Fruit fly (Drosophila melanogaster) whole organism, adult: ENCODE measurements around the gene CG32147.

Experiments
- CG11617 ChIP-seq: fragments of 200-800 bp; sonication (Bioruptor generic); optimal IDR thresholded peaks from 2 replicates; lab custom pipeline; 2017; ENCODE audit warnings: mild to moderate bottlenecking, missing biosample characterization, missing genetic modification reagents, missing genetic modification characterization
- CG12768 ChIP-seq: fragments of 200-800 bp; sonication (Bioruptor generic); optimal IDR thresholded peaks from 2 replicates; lab custom pipeline; 2017; ENCODE audit warnings: missing biosample characterization, missing genetic modification characterization, mild to moderate bottlenecking, moderate library complexity, missing genetic modification reagents
- CG14711 ChIP-seq: fragments of 200-800 bp; sonication (Bioruptor generic); optimal IDR thresholded peaks from 2 replicates; lab custom pipeline; 2018; ENCODE audit warnings: missing biosample characterization, mild to moderate bottlenecking, missing genetic modification characterization, moderate library complexity
- CG1620 ChIP-seq: fragments of 200-800 bp; sonication (Bioruptor generic); optimal IDR thresholded peaks from 2 replicates; lab custom pipeline; 2016; ENCODE audit warnings: missing biosample characterization, missing genetic modification characterization
- CG33017 ChIP-seq: fragments of 200-800 bp; sonication (Bioruptor generic); optimal IDR thresholded peaks from 2 replicates; lab custom pipeline; 2018; ENCODE audit warnings: missing biosample characterization, mild to moderate bottlenecking, missing genetic modification characterization, moderate library complexity
- CG5204 ChIP-seq: fragments of 200-800 bp; sonication (Bioruptor generic); optimal IDR thresholded peaks from 2 replicates; lab custom pipeline; 2016; ENCODE audit warnings: missing biosample characterization, missing genetic modification characterization
- CG7045 ChIP-seq: fragments of 200-800 bp; sonication (Bioruptor generic); optimal IDR thresholded peaks from 2 replicates; lab custom pipeline; 2017; ENCODE audit warnings: missing biosample characterization, mild to moderate bottlenecking, missing genetic modification characterization
- CG7101 ChIP-seq: fragments of 200-800 bp; sonication (Bioruptor generic); optimal IDR thresholded peaks from 2 replicates; lab custom pipeline; 2018; ENCODE audit warnings: missing biosample characterization, mild to moderate bottlenecking, missing genetic modification characterization, moderate library complexity
- Clk ChIP-seq: fragments of 200-800 bp; sonication (Bioruptor generic); optimal IDR thresholded peaks from 2 replicates; lab custom pipeline; 2017; ENCODE audit warnings: missing biosample characterization, missing genetic modification characterization
- Crg-1 ChIP-seq: fragments of 200-800 bp; sonication (Bioruptor generic); optimal IDR thresholded peaks from 2 replicates; lab custom pipeline; 2016; ENCODE audit warnings: missing biosample characterization, missing genetic modification characterization
- Hr96 ChIP-seq: fragments of 200-800 bp; sonication (Bioruptor generic); optimal IDR thresholded peaks from 2 replicates; lab custom pipeline; 2016; ENCODE audit warnings: missing biosample characterization, missing genetic modification characterization
- Mnt ChIP-seq: fragments of 200-800 bp; sonication (Bioruptor generic); optimal IDR thresholded peaks from 2 replicates; lab custom pipeline; 2016; ENCODE audit warnings: missing biosample characterization, mild to moderate bottlenecking, missing genetic modification characterization
- bab1 ChIP-seq: fragments of 200-800 bp; sonication (Bioruptor generic); optimal IDR thresholded peaks from 3 replicates; lab custom pipeline; 2019; ENCODE audit warnings: missing biosample characterization, mild to moderate bottlenecking, missing genetic modification characterization, moderate library complexity
- cic ChIP-seq: fragments of 200-800 bp; sonication (Bioruptor generic); optimal IDR thresholded peaks from 2 replicates; lab custom pipeline; 2017; ENCODE audit warnings: missing biosample characterization, mild to moderate bottlenecking, missing genetic modification characterization, moderate library complexity
- cnc ChIP-seq, 2 experiments: fragments of >200 bp; optimal IDR thresholded peaks; 2 replicates each; lab custom pipeline; 2017
- kay ChIP-seq: fragments of 200-800 bp; sonication (Bioruptor generic); peaks from one replicate; lab custom pipeline; 2016; ENCODE audit warnings: missing biosample characterization, missing genetic modification characterization, borderline replicate concordance
- ovo ChIP-seq: fragments of 200-800 bp; sonication (Bioruptor generic); optimal IDR thresholded peaks from 2 replicates; lab custom pipeline; 2016; ENCODE audit warnings: missing biosample characterization, missing genetic modification characterization
- pad ChIP-seq: fragments of 200-800 bp; sonication (Bioruptor generic); optimal IDR thresholded peaks from 3 replicates; lab custom pipeline; 2017; ENCODE audit warnings: missing biosample characterization, missing genetic modification characterization, mild to moderate bottlenecking, moderate library complexity, missing genetic modification reagents
- tj ChIP-seq: fragments of 200-800 bp; sonication (Bioruptor generic); optimal IDR thresholded peaks from 3 replicates; lab custom pipeline; 2017; ENCODE audit warnings: missing biosample characterization, mild to moderate bottlenecking, missing genetic modification characterization, moderate library complexity
- toe ChIP-seq: fragments of 200-800 bp; sonication (Bioruptor generic); optimal IDR thresholded peaks from 2 replicates; lab custom pipeline; 2016; ENCODE audit warnings: missing biosample characterization, missing genetic modification characterization

CG32147 gene

dm6 chr3L:15143638-15144600 is at the start of gene CG32147, which contains the start of gene Pex3:
CG32147 (minus strand) TSS chr3L:15144059.
Pex3 (plus strand) TSS chr3L:15144355.
- TF ChIP-seq pad (no peak), Hr96 (GFP tag; lab: Kevin White, UChicago) (no peak), tj (GFP tag; lab: Kevin White, UChicago) (peak; percentile 18), Mnt (GFP tag; lab: Kevin White, UChicago) (peak; percentile 21), CG1620 (GFP tag; lab: Kevin White, UChicago) (peak; percentile 18), ovo (no peak), kay (GFP tag; lab: Kevin White, UChicago) (peak; percentile 74), Crg-1 (no peak)

dm6 chr3L:15192172-15192571 is 48.3 kb upstream of the CG32147 start:
- no peak for TF ChIP-seq Clk (GFP tag; lab: Kevin White, UChicago)
- TF ChIP-seq Mnt (GFP tag; lab: Kevin White, UChicago), result no peak
- TF ChIP-seq bab1 (GFP tag; lab: Kevin White, UChicago), result no peak
- TF ChIP-seq CG33017, result no peak

DNA sequence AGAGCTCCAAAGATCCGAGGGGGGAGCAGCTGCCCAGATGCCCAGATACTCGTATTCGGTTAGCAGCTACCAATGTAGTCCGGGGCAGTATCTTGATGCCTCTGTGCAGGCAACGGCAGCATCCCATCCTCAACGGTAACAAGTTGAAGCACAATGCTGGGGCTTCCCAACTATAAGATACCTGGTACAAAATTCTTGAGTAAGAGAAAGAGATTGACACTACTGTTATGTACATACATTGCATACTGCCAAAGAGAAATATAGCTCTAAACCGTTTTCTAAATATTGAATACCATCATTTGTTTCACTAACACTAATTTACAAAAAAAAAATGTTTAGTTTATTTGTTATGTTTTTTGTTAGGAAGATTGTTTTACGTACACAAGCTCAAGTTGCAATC is 45.8 kb upstream of the CG32147 start:
- TF ChIP-seq pad, result no peak
- no peak for TF ChIP-seq Mnt (GFP tag; lab: Kevin White, UChicago)
- no peak for TF ChIP-seq ovo
- TF ChIP-seq Crg-1, result no peak
- no peak for TF ChIP-seq CG7101

DNA sequence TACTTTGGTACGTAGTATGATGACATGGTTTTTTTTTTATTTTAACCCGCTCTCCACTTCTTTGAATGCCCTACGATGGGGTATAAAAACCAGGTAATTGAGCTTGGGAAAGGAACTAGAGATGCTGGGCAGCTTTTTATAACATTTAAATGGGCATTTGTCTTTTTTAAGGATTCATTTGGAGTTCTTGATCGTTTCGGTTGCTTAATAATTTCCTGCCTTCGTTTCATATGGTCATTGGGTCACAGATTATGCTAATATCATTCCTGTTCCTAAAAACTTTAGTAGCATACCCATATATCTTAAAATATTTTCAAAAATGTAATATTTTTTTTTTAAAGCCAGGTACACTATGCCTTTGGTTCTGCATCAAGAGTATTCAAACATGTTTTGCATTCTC is 44.9 kb upstream of the CG32147 start:
- TF ChIP-seq CG7101 (no peak), Crg-1 (no peak), tj (GFP tag; lab: Kevin White, UChicago) (no peak), toe (GFP tag; lab: Kevin White, UChicago) (no peak), cnc (optimal IDR thresholded peaks at IDR 0.05; lab: Kevin White, UChicago) (no peak), bab1 (GFP tag; lab: Kevin White, UChicago) (no peak), CG7045 (GFP tag; lab: Kevin White, UChicago) (no peak), ovo (no peak), CG5204 (GFP tag; lab: Kevin White, UChicago) (no peak), CG1620 (GFP tag; lab: Kevin White, UChicago) (no peak), kay (GFP tag; lab: Kevin White, UChicago) (no peak)

DNA sequence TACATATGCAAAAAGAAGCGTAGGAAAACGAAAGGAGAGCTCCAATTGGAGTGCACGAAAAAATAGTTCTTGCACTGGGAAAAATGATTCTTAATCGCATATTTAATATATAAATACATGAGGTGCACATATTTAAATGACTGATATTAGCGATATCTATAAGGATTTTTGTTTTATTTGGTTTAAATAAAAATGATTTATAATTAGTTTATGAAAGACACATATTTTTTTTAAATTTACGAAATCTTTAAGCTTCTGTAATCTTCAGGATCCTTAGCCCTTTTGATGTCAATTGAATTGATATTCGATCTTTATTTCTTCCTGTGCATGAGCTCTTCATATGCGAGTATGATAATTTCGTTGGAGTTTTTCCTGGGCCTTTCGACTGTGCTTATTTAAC is 43.9 kb upstream of the CG32147 start:
- TF ChIP-seq ovo (no peak), kay (GFP tag; lab: Kevin White, UChicago) (peak; percentile 11)

DNA sequence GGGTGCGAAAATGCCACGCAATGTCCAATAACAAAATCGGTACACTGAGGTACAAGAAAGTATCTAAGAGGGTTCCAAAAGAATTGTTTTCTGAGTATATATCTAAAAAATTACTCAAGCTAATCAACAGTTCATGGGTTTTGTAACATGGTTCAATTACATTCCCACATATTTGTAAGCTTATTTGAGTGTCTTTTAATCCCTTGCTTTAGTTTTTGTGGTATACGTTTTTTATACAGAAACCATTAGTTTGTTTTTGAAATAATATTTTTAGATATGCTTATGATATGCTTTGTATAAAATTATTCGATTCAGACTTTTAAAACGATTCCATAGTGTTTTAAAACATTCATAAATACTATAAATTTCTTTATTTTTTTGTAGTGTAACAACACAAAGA is 37.0 kb upstream of the CG32147 start:
- no peak for TF ChIP-seq CG7045 (GFP tag; lab: Kevin White, UChicago)
- TF ChIP-seq CG5204 (GFP tag; lab: Kevin White, UChicago), result no peak
- TF ChIP-seq tj (GFP tag; lab: Kevin White, UChicago), result no peak
- TF ChIP-seq CG12768 (GFP tag; lab: Kevin White, UChicago), result no peak
- TF ChIP-seq toe (GFP tag; lab: Kevin White, UChicago), result no peak
- TF ChIP-seq Clk (GFP tag; lab: Kevin White, UChicago), result no peak

dm6 chr3L:15178618-15179017 is 34.8 kb upstream of the CG32147 start:
- TF ChIP-seq cnc (optimal IDR thresholded peaks at IDR 0.05; lab: Kevin White, UChicago), result no peak
- no peak for TF ChIP-seq Mnt (GFP tag; lab: Kevin White, UChicago)
- no peak for TF ChIP-seq CG14711 (tag; lab: Kevin White, UChicago)
- no peak for TF ChIP-seq cic (GFP tag; lab: Kevin White, UChicago)
- no peak for TF ChIP-seq toe (GFP tag; lab: Kevin White, UChicago)
- no peak for TF ChIP-seq pad
- no peak for TF ChIP-seq Clk (GFP tag; lab: Kevin White, UChicago)
- no peak for TF ChIP-seq CG11617 (GFP tag; lab: Kevin White, UChicago)
- TF ChIP-seq CG1620 (GFP tag; lab: Kevin White, UChicago), result no peak
- TF ChIP-seq Hr96 (GFP tag; lab: Kevin White, UChicago), result no peak
- TF ChIP-seq CG7045 (GFP tag; lab: Kevin White, UChicago), result no peak
- TF ChIP-seq CG5204 (GFP tag; lab: Kevin White, UChicago), result no peak
- TF ChIP-seq CG12768 (GFP tag; lab: Kevin White, UChicago), result no peak
